Fruit fly (Drosophila melanogaster): ENCODE data around the gene asun.

dm6 chr3R:16230080-16230670 is 33.9 kb upstream of the asun start:
- TF ChIP-seq ttk (optimal IDR thresholded peaks at IDR 0.05) = no peak
- no peak for TF ChIP-seq h (optimal IDR thresholded peaks at IDR 0.05)
- TF ChIP-seq Myc (optimal IDR thresholded peaks at IDR 0.05) = no peak
- no peak for TF ChIP-seq Sin3A (optimal IDR thresholded peaks at IDR 0.05)
- no peak for TF ChIP-seq insv (optimal IDR thresholded peaks at IDR 0.05)
